Fruit fly (Drosophila melanogaster) Kc167 (cell line): ENCODE data around the gene CG16978.

Source experiments
- Myc ChIP-seq: fragments of >200 bp; optimal IDR thresholded peaks from 2 replicates; lab custom pipeline; 2017; ENCODE audit warnings: missing external identifiers
- Sin3A ChIP-seq: fragments of >200 bp; optimal IDR thresholded peaks from 2 replicates; lab custom pipeline; 2018; ENCODE audit warnings: missing external identifiers
- h ChIP-seq: fragments of >200 bp; optimal IDR thresholded peaks from 3 replicates; lab custom pipeline; 2018; ENCODE audit warnings: missing external identifiers
- insv ChIP-seq: fragments of >200 bp; optimal IDR thresholded peaks from 3 replicates; lab custom pipeline; 2018; ENCODE audit warnings: missing external identifiers
- psq ChIP-seq: fragments of >200 bp; optimal IDR thresholded peaks from 2 replicates; lab custom pipeline; 2017; ENCODE audit warnings: missing external identifiers
- ttk ChIP-seq: sonication (Bioruptor generic); optimal IDR thresholded peaks from 2 replicates; lab custom pipeline; 2017; ENCODE audit warnings: missing external identifiers

Gene CG16978

DNA sequence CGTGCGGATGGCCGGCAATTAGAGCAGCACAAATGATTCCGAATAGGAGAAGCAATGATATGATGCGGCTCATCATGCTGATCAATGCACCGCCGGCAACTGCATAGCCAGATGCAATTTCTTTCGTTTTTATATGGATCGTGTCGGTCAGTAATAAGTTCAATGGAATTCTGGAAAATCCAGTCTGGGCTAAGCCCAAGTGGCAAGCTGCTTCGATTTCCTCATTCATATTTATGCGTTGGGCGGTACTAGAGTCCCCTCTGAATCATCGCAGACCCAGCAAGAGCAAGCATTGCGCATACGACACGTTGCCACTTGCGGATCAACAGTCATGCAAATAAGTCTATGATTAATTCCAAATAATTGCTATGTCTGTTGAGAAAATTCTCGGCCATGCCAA lies at the start of gene CG16978:
TSS of gene CG16978 (minus strand) at position 101 of the 400 bp plus-strand sequence.
- TF ChIP-seq psq (lab: Kevin White, UChicago) (no peak), insv (lab: Kevin White, UChicago) (no peak), h (no peak), Myc (lab: Kevin White, UChicago) (no peak), ttk (lab: Kevin White, UChicago) (no peak), Sin3A (lab: Kevin White, UChicago) (no peak)

DNA sequence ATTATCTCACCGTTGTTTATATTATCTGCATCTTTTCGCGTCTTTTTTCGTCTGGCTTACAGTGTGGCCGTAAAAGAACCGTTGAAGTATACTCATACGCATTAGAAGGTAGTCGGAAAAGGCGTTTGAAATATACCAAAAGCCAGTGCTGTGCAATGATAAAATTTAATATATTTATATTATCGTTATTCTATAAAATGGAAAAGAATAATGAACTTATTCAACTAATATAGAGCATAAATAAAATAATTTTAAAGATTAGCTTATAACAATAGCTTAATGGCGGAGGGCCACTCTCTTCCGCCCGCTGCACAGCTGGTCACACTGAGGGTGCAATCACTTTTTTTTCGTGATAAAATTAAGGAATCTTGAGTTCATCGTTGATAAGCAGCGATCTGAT lies 48.5 kb upstream of the CG16978 start, which contains the start of the genes CG16974 and Edem2:
TSS of gene CG16974 (minus strand) at position 86 of the 400 bp plus-strand sequence.
TSS of gene Edem2 (plus strand) at position 308 of the 400 bp plus-strand sequence.
- no peak for TF ChIP-seq Sin3A (lab: Kevin White, UChicago)
- no peak for TF ChIP-seq h
- no peak for TF ChIP-seq insv (lab: Kevin White, UChicago)
- TF ChIP-seq Myc (lab: Kevin White, UChicago) = no peak
- no peak for TF ChIP-seq psq (lab: Kevin White, UChicago)
- no peak for TF ChIP-seq ttk (lab: Kevin White, UChicago)

DNA sequence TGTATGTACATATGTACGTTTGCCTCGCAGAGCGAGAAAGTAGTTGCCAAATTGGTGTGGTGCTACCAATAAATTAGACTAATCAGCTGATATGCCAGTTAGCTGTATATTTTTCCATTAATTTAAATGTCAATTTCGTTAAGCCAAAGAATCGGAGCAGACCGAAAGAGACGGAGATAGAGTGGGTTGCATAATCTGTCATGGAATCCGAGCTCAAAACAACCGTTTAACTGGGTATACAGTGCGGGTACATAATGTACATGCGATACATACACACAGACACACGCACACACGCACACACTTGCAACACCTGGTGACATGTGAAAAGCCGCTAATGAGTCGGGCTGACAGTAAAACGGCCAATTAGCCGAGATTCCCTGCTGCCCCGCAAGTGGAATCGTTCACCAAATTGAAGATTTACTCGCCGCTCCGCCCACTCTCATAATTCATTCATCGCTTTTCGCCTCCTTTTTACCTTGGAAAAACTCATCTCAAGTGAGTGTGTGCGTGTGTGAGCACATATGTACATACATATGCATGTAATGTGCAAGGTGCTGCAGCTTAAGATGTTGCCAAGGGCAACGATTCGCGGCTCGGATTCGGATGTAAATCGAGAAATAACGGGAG lies 47.7 kb upstream of the CG16978 start:
- no peak for TF ChIP-seq ttk (lab: Kevin White, UChicago)
- no peak for TF ChIP-seq insv (lab: Kevin White, UChicago)
- no peak for TF ChIP-seq Sin3A (lab: Kevin White, UChicago)
- no peak for TF ChIP-seq Myc (lab: Kevin White, UChicago)

DNA sequence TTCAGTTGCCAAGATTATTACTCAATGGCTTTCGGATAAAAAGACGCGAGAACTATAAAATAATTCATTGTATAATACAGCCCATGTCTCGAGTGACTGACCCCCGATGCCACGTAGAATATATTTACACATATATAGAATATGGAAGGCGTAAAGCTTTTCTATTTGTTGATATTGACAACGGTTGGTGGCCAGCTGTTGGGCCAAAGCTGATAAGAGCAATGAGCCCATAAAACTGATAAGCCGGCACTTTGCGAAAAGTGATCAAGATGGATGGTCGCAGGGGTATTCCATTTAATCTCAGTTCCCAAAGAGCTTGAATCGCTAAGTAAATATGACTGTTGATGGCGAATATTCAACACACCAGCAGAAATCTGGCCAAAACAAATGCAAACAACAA lies 47.1 kb upstream of the CG16978 start:
- TF ChIP-seq Sin3A (lab: Kevin White, UChicago) (no peak), ttk (lab: Kevin White, UChicago) (no peak), Myc (lab: Kevin White, UChicago) (no peak), insv (lab: Kevin White, UChicago) (no peak), h (no peak), psq (lab: Kevin White, UChicago) (no peak)

DNA sequence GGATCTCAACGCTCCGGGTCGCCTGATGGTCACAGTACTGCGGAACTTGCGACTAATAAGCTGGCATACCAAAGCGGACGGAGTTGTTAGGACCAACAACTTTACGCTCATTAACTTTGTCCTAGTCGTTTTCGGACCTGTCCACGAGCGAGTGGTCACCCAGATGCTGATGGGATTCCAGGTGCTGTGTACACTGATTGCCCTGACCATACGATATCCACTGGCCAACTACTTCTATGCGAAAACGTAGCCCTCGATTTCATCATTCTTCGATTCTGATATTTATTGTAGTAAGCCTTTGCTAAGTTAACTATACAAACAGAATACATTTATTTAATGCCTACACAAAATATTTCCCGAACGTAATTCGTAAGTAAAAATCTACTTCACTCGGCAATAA lies 39.7 kb upstream of the CG16978 start, which contains the start of gene Rsph1:
TSS of gene Rsph1 (plus strand) at position 301 of the 400 bp plus-strand sequence.
- TF ChIP-seq h = no peak
- no peak for TF ChIP-seq Sin3A (lab: Kevin White, UChicago)
- no peak for TF ChIP-seq ttk (lab: Kevin White, UChicago)
- no peak for TF ChIP-seq Myc (lab: Kevin White, UChicago)
- no peak for TF ChIP-seq psq (lab: Kevin White, UChicago)
- TF ChIP-seq insv (lab: Kevin White, UChicago) = no peak

DNA sequence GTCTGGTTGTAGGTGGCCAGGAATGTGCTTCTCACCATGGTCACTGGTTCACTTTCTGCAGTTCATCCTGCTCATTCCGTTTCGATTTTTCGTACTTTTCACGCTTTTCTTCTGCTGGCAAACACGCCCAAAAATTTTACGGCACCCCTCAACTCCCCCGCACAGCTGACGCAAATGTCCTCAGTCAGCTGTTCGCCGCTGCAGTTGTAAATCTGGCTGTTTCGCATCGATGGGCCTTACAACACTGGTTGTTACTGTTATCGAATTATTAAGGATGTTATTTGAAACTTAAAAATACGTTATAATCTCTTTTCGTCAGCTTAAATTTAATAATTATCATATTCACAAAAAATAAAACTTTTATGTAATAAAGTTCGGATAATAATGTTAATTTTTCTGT lies 39.0 kb upstream of the CG16978 start, which contains the start of gene Mgat3:
TSS of gene Mgat3 (minus strand) at position 182 of the 400 bp plus-strand sequence.
- TF ChIP-seq ttk (lab: Kevin White, UChicago) (no peak), insv (lab: Kevin White, UChicago) (no peak), Sin3A (lab: Kevin White, UChicago) (no peak), h (no peak), psq (lab: Kevin White, UChicago) (no peak), Myc (lab: Kevin White, UChicago) (no peak)

DNA sequence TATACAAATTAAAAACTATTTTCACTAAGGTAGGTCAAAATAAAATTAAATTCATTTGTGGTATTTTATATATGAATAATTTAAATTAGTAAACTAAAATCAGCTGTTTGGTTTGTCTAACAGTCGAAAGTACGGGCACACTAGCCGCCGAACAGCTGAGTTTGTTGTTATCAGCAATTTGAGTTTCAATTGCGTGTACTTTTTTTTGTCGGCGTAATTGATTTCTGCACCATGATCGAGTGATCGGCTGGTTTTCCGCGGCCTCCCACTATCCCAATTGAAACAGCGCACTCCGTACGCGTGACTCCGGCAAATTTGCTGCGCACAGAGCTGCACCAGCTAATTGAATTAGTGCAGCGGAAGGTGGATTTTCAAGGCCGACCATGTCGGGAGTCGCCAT lies 35.7 kb upstream of the CG16978 start, which contains the start of gene Alg7:
TSS of gene Alg7 (plus strand) at position 153 of the 400 bp plus-strand sequence.
- TF ChIP-seq h = no peak
- TF ChIP-seq Sin3A (lab: Kevin White, UChicago) = no peak
- TF ChIP-seq Myc (lab: Kevin White, UChicago) = no peak
- no peak for TF ChIP-seq ttk (lab: Kevin White, UChicago)
- TF ChIP-seq insv (lab: Kevin White, UChicago) = peak; percentile 53
- no peak for TF ChIP-seq psq (lab: Kevin White, UChicago)

DNA sequence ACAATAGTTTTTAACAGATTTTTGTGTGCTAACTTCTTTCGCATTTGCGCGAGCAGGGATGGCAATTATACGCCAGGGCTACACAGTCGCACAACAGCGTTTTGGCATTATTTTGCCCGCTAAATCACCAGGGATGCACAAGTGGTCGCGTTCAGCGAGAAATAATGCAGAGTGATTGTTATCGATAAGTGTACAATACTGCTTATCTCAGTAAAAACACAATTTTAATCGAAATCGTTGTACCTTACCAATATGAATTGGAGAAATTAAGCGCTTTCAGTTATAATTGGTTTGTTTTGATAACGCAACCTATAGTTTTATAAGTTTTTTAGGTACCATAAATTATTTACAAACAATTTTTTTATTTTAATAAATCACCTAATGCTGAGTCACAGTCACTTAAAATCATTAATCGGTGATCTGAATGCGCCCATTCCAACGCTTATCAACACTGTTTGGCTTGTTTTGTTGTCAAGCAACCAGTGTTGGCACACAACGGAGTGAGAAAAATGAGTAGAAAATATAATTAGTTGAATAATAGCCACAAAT lies 33.4 kb upstream of the CG16978 start, which contains the start of the genes Sfmbt and CG5439:
TSS of gene Sfmbt (minus strand) at position 85 of the 549 bp plus-strand sequence.
TSS of gene CG5439 (plus strand) at position 450 of the 549 bp plus-strand sequence.
- TF ChIP-seq Myc (lab: Kevin White, UChicago) (no peak), ttk (lab: Kevin White, UChicago) (no peak), h (no peak), Sin3A (lab: Kevin White, UChicago) (no peak), insv (lab: Kevin White, UChicago) (no peak), psq (lab: Kevin White, UChicago) (no peak)

DNA sequence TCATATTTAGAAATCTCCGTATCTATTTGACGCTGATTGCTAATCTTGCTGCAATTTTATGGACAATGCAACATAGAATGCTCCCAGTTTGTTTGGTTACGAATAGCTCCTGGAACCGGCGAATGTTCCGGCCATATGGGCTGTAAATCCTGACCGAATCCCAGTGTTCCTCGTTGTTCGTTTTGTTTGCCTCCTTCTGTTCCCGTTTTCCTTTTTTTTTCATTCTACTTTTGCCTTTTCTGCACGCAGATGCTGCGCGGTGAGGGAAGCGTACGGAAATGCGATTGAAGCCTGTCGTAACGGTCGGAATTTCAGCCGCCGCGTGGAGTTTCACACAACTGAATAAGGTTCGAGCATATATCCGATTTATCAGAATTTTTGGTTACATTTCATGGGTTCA lies 32.7 kb upstream of the CG16978 start, which contains the start of gene CG43925:
TSS of gene CG43925 (plus strand) at position 301 of the 400 bp plus-strand sequence.
- TF ChIP-seq insv (lab: Kevin White, UChicago) (no peak), Myc (lab: Kevin White, UChicago) (no peak), Sin3A (lab: Kevin White, UChicago) (no peak), ttk (lab: Kevin White, UChicago) (no peak), h (no peak), psq (lab: Kevin White, UChicago) (no peak)

DNA sequence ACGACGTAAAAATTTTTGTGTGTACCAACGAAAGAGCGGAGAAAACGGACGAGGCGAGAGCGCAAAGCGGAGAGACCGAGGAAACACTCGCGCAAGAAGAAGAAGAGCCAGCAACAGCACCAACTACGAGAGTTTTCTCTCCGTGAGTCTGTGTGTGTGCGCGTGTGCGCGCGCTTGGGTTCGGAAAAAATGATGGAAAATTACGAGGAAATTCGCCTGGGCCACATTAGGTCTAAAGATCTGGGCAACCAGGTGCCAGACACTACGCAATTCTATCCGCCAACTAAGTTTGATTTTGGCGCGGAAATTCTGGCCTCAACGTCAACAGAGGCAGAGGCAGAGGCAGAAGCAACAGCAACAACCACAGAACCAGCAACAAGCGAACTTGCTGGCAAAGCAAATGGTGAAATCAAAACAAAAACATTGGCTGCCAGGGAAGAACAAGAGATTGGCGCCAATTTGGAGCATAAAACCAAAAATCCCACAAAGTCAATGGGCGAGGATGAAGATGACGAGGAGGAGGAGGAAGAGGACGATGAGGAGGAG lies 22.5 kb upstream of the CG16978 start, which contains the start of gene DnaJ-H:
TSS of gene DnaJ-H (minus strand) at position 271 of the 546 bp plus-strand sequence.
- peak; percentile 65 for TF ChIP-seq psq (lab: Kevin White, UChicago)
- no peak for TF ChIP-seq Myc (lab: Kevin White, UChicago)
